Worm (Caenorhabditis elegans) whole organism, early embryonic: ENCODE results near the gene vps-26.
"Not testable (repeated sequence)": the region's sequence is repeated elsewhere in the genome, so short reads cannot be mapped to it uniquely, and the experiment has no call there.

Source experiments
- B0310.2 ChIP-seq: sonication (generic microtip); optimal IDR thresholded peaks from 2 replicates; lab custom pipeline; 2016; ENCODE audit warnings: mild to moderate bottlenecking, missing genetic modification characterization, missing compliant biosample characterization
- F13C5.2 ChIP-seq: sonication (generic microtip); optimal IDR thresholded peaks from 2 replicates; lab custom pipeline; 2017; ENCODE audit warnings: mild to moderate bottlenecking, missing genetic modification characterization, inconsistent platforms, missing compliant biosample characterization
- aly-1 ChIP-seq: sonication (generic microtip); optimal IDR thresholded peaks from 2 replicates; lab custom pipeline; 2016; ENCODE audit warnings: missing genetic modification characterization, missing compliant biosample characterization
- ama-1 ChIP-seq: fragments of 150-350 bp; optimal IDR thresholded peaks from 2 replicates; lab custom pipeline; 2014
- ceh-13 ChIP-seq: fragments of 200-800 bp; sonication (Bioruptor generic); optimal IDR thresholded peaks from 2 replicates; lab custom pipeline; 2018; ENCODE audit warnings: mild to moderate bottlenecking, missing genetic modification characterization, missing compliant biosample characterization
- ceh-36 ChIP-seq: sonication (generic microtip); optimal IDR thresholded peaks from 2 replicates; lab custom pipeline; 2016; ENCODE audit warnings: missing genetic modification characterization, inconsistent platforms, missing compliant biosample characterization
- ets-7 ChIP-seq: sonication (generic microtip); optimal IDR thresholded peaks from 2 replicates; lab custom pipeline; 2016; ENCODE audit warnings: missing genotype, missing genetic modification characterization, missing compliant biosample characterization
- flt-1 ChIP-seq: fragments of 200-800 bp; sonication (Bioruptor generic); IDR thresholded peaks from 2 replicates; pipeline ENCODE4 v1.3.6; 2022; ENCODE audit warnings: missing genetic modification characterization, missing compliant biosample characterization
- hmbx-1 ChIP-seq: sonication (generic microtip); optimal IDR thresholded peaks from 2 replicates; lab custom pipeline; 2016; ENCODE audit warnings: mild to moderate bottlenecking, missing genetic modification characterization, missing compliant biosample characterization
- hmg-4 ChIP-seq: fragments of 200-800 bp; sonication (Bioruptor generic); optimal IDR thresholded peaks from 2 replicates; lab custom pipeline; 2018; ENCODE audit warnings: mild to moderate bottlenecking, missing genetic modification characterization, missing compliant biosample characterization
- hnd-1 ChIP-seq: sonication (generic microtip); optimal IDR thresholded peaks from 2 replicates; lab custom pipeline; 2016; ENCODE audit warnings: missing genetic modification characterization, missing compliant biosample characterization
- pes-1 ChIP-seq: fragments of 200-800 bp; sonication (Bioruptor generic); IDR thresholded peaks from 2 replicates; pipeline ENCODE4 v1.3.6; 2022; ENCODE audit warnings: missing genetic modification reagents, missing genetic modification characterization, missing compliant biosample characterization
- scrt-1 ChIP-seq: fragments of 200-800 bp; sonication (Bioruptor generic); IDR thresholded peaks from 2 replicates; pipeline ENCODE4 v1.3.6; 2022; ENCODE audit warnings: missing genetic modification characterization, missing compliant biosample characterization
- sea-1 ChIP-seq: fragments of 200-800 bp; sonication (Bioruptor generic); conservative IDR thresholded peaks from 2 replicates; pipeline ENCODE4 v1.3.6; 2022; ENCODE audit warnings: missing genetic modification characterization, missing compliant biosample characterization
- tbx-11 ChIP-seq: fragments of 200-800 bp; sonication (Bioruptor generic); IDR thresholded peaks from 2 replicates; pipeline ENCODE4 v1.3.6; 2022; ENCODE audit warnings: missing genetic modification characterization, missing compliant biosample characterization
- tbx-37 ChIP-seq: fragments of 200-800 bp; sonication (Bioruptor generic); conservative IDR thresholded peaks from 2 replicates; pipeline ENCODE4 v1.3.6; 2022; ENCODE audit warnings: missing genetic modification reagents, missing genetic modification characterization, missing compliant biosample characterization
- tra-4 ChIP-seq: sonication (generic microtip); optimal IDR thresholded peaks from 2 replicates; lab custom pipeline; 2017; ENCODE audit warnings: missing genetic modification characterization, missing compliant biosample characterization

vps-26 gene

DNA sequence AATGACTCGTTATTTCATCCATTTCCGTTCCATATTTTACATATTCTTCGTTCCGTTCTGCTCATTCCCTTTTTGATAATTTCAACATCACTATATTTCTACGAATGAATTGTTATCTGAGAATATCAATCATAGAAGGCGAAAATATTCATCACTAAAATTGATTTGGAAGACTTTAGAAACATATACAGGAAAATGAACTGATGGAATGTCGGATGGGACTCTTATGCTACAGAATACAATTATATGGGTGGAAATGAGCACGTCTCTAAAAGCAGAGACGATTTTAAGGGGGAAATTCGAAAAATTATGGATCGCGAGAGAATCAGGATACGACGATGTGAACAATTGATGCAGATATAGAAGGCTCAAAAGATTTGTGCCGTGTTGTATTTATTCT is 21.6 kb downstream of the vps-26 start:
- TF ChIP-seq tra-4 (tag; lab: Kevin White, UChicago) = no peak
- TF ChIP-seq ama-1 (lab: Kevin White, UChicago) = no peak
- no peak for TF ChIP-seq pes-1 (GFP tag; lab: Robert Waterston, UW)

ce11 chrIV:9319080-9319479 is 22.5 kb downstream of the vps-26 start, which contains the start of the genes F49C12.11 and nemt-1:
Gene F49C12.11, plus strand, starts transcription at chrIV:9319380.
Gene nemt-1, minus strand, starts transcription at chrIV:9319439.
- TF ChIP-seq ets-7 (tag; lab: Kevin White, UChicago) = no peak
- TF ChIP-seq scrt-1 (GFP tag; lab: Robert Waterston, UW) = no peak
- TF ChIP-seq ama-1 (lab: Kevin White, UChicago) = no peak
- TF ChIP-seq aly-1 (tag; lab: Kevin White, UChicago) = no peak
- no peak for TF ChIP-seq hnd-1 (tag; lab: Kevin White, UChicago)
- no peak for TF ChIP-seq flt-1 (GFP tag; lab: Robert Waterston, UW)

DNA sequence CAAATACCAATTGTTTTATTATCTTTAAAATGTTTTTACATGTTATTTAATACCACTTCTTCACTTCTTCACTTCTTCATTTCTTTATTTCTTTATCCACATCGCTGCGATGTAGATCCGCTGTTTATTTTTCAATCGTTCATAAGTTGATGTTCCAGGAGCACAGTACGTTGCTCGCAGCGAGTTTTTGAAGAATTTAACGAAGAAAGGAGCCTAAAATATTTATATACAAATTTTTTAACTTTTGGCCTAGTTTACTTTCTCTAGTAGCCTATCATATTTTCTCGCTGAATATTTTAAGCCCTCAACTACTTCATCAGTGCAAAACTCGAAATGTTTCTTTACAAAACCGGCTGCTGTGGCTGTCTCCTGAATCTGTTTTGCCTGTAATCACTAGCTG is 23.4 kb downstream of the vps-26 start:
- TF ChIP-seq ceh-13 (GFP tag; lab: Kevin White, UChicago) (no peak), scrt-1 (GFP tag; lab: Robert Waterston, UW) (no peak), tra-4 (tag; lab: Kevin White, UChicago) (no peak), hnd-1 (tag; lab: Kevin White, UChicago) (no peak), hmbx-1 (tag; lab: Kevin White, UChicago) (no peak), ets-7 (tag; lab: Kevin White, UChicago) (no peak), tbx-37 (GFP tag; lab: Robert Waterston, UW) (no peak), sea-1 (GFP tag; lab: Robert Waterston, UW) (no peak), F13C5.2 (tag; lab: Kevin White, UChicago) (no peak)

ce11 chrIV:9316068-9316681 is 25.4 kb downstream of the vps-26 start, which contains the start of the genes F49C12.9 and rpn-7:
Gene F49C12.9, minus strand, starts transcription at chrIV:9316215.
Gene rpn-7, plus strand, starts transcription at chrIV:9316631.
- no peak for TF ChIP-seq hmg-4 (GFP tag; lab: Kevin White, UChicago)
- peak; percentile 68 for TF ChIP-seq sea-1 (GFP tag; lab: Robert Waterston, UW)
- TF ChIP-seq hnd-1 (tag; lab: Kevin White, UChicago) = no peak
- TF ChIP-seq ceh-13 (GFP tag; lab: Kevin White, UChicago) = peak; percentile 15
- TF ChIP-seq ceh-36 (tag; lab: Kevin White, UChicago) = peak; percentile 58
- TF ChIP-seq tbx-11 (GFP tag; lab: Robert Waterston, UW) = peak; percentile 62; the same call in 1 of the 2 replicates
- TF ChIP-seq flt-1 (GFP tag; lab: Robert Waterston, UW) = no peak; the same call in 1 of the 2 replicates
- no peak; the same call in 1 of the 2 replicates for TF ChIP-seq pes-1 (GFP tag; lab: Robert Waterston, UW)
- TF ChIP-seq B0310.2 (tag; lab: Kevin White, UChicago) = no peak
- no peak for TF ChIP-seq tra-4 (tag; lab: Kevin White, UChicago)
- TF ChIP-seq tbx-37 (GFP tag; lab: Robert Waterston, UW) = peak; percentile 43; the same call in 1 of the 2 replicates
- peak; percentile 63 for TF ChIP-seq ets-7 (tag; lab: Kevin White, UChicago)
- peak; percentile 91 for TF ChIP-seq F13C5.2 (tag; lab: Kevin White, UChicago)
- TF ChIP-seq aly-1 (tag; lab: Kevin White, UChicago) = peak; percentile 38
- peak; percentile 65; the same call in 1 of the 2 replicates for TF ChIP-seq scrt-1 (GFP tag; lab: Robert Waterston, UW)
- no peak for TF ChIP-seq hmbx-1 (tag; lab: Kevin White, UChicago)
- no peak for TF ChIP-seq ama-1 (lab: Kevin White, UChicago)

DNA sequence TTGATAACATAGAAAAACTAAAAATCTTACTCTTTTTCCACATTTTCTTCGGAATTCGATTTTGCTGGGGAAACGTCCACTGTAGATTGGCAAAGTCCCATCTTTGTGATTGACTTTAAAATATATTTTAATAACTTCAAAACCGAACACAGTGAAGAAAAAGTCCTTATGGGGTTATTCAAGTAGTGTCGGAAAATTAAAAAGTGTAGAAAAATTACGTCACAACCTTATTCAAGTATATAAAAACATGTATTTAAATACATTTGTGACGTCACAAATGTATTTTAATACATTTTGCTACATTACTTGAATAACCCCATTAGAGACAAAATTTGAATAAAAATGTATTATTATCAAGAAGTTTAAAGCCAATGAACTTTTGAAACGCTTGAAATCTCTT is 28.8 kb downstream of the vps-26 start, which contains the start of gene F49C12.7:
Gene F49C12.7, minus strand, starts transcription at position 101 of the 400 bp plus-strand sequence.
- TF ChIP-seq hmg-4 (GFP tag; lab: Kevin White, UChicago); F13C5.2 (tag; lab: Kevin White, UChicago); hnd-1 (tag; lab: Kevin White, UChicago): not testable (repeated sequence)

- TF ChIP-seq ets-7 (tag; lab: Kevin White, UChicago) (no peak), hmbx-1 (tag; lab: Kevin White, UChicago) (no peak), pes-1 (GFP tag; lab: Robert Waterston, UW) (no peak), tbx-11 (GFP tag; lab: Robert Waterston, UW) (no peak), hnd-1 (tag; lab: Kevin White, UChicago) (no peak), hmg-4 (GFP tag; lab: Kevin White, UChicago) (no peak), ceh-36 (tag; lab: Kevin White, UChicago) (no peak), F13C5.2 (tag; lab: Kevin White, UChicago) (no peak)
Observed at ce11 chrIV:9310935-9311566, 30.5 kb downstream of the vps-26 start.

- TF ChIP-seq hnd-1 (tag; lab: Kevin White, UChicago) = no peak
- no peak for TF ChIP-seq sea-1 (GFP tag; lab: Robert Waterston, UW)
- TF ChIP-seq tbx-11 (GFP tag; lab: Robert Waterston, UW) = no peak
- TF ChIP-seq pes-1 (GFP tag; lab: Robert Waterston, UW) = no peak
- TF ChIP-seq tra-4 (tag; lab: Kevin White, UChicago) = no peak
- TF ChIP-seq tbx-37 (GFP tag; lab: Robert Waterston, UW) = no peak
- TF ChIP-seq aly-1 (tag; lab: Kevin White, UChicago) = no peak
- no peak for TF ChIP-seq B0310.2 (tag; lab: Kevin White, UChicago)
- no peak for TF ChIP-seq ceh-13 (GFP tag; lab: Kevin White, UChicago)
- no peak for TF ChIP-seq ama-1 (lab: Kevin White, UChicago)
- TF ChIP-seq hmbx-1 (tag; lab: Kevin White, UChicago) = no peak
- TF ChIP-seq ceh-36 (tag; lab: Kevin White, UChicago) = no peak
- no peak for TF ChIP-seq F13C5.2 (tag; lab: Kevin White, UChicago)
- no peak for TF ChIP-seq hmg-4 (GFP tag; lab: Kevin White, UChicago)
- no peak for TF ChIP-seq scrt-1 (GFP tag; lab: Robert Waterston, UW)
- TF ChIP-seq flt-1 (GFP tag; lab: Robert Waterston, UW) = no peak
- no peak for TF ChIP-seq ets-7 (tag; lab: Kevin White, UChicago)
Observed at ce11 chrIV:9308975-9309374, 32.6 kb downstream of the vps-26 start, which contains the start of gene F49C12.6. Gene F49C12.6, minus strand, starts transcription at chrIV:9309075.
